Worm (Caenorhabditis elegans) whole organism, late embryonic: ENCODE results near the gene prp-8.

ENCODE experiments used
- F13H6.1 ChIP-seq: sonication (generic microtip); optimal IDR thresholded peaks from 2 replicates; lab custom pipeline; 2016; ENCODE audit warnings: missing genetic modification characterization, missing compliant biosample characterization
- ceh-48 ChIP-seq: sonication (generic microtip); optimal IDR thresholded peaks from 2 replicates; lab custom pipeline; 2016; ENCODE audit warnings: missing genetic modification characterization, inconsistent platforms, missing compliant biosample characterization
- elt-2 ChIP-seq: sonication (generic microtip); optimal IDR thresholded peaks from 2 replicates; lab custom pipeline; 2016; ENCODE audit warnings: missing genetic modification reagents, missing genetic modification characterization, missing compliant biosample characterization
- ets-4 ChIP-seq: sonication (generic microtip); optimal IDR thresholded peaks from 2 replicates; lab custom pipeline; 2016; ENCODE audit warnings: missing genetic modification characterization, missing compliant biosample characterization
- fax-1 ChIP-seq: sonication (generic microtip); optimal IDR thresholded peaks from 2 replicates; lab custom pipeline; 2016; ENCODE audit warnings: missing genotype, missing genetic modification characterization, missing compliant biosample characterization
- lin-11 ChIP-seq: fragments of 200-800 bp; sonication (Bioruptor generic); optimal IDR thresholded peaks from 2 replicates; lab custom pipeline; 2018; ENCODE audit warnings: mild to moderate bottlenecking, missing genetic modification characterization, missing compliant biosample characterization
- pha-4 ChIP-seq: fragments of 150-350 bp; optimal IDR thresholded peaks from 2 replicates; lab custom pipeline; 2018; ENCODE audit warnings: missing biosample characterization, missing genetic modification reagents, missing genetic modification characterization
- tbx-2 ChIP-seq: sonication (generic microtip); optimal IDR thresholded peaks from 2 replicates; lab custom pipeline; 2016; ENCODE audit warnings: missing genetic modification characterization, missing compliant biosample characterization
- unc-55 ChIP-seq: sonication (generic microtip); optimal IDR thresholded peaks from 2 replicates; lab custom pipeline; 2017; ENCODE audit warnings: missing biosample characterization, missing genetic modification reagents, missing genetic modification characterization

- TF ChIP-seq fax-1 (no peak), tbx-2 (tag; lab: Kevin White, UChicago) (peak; percentile 23), pha-4 (no peak), unc-55 (GFP tag; lab: Kevin White, UChicago) (no peak), ets-4 (tag; lab: Kevin White, UChicago) (no peak), elt-2 (tag; lab: Kevin White, UChicago) (peak; percentile 1), ceh-48 (no peak), F13H6.1 (no peak), lin-11 (tag; lab: Kevin White, UChicago) (no peak)
Observed at ce11 chrIII:8126978-8127377, 37.2 kb upstream of the prp-8 start.
